Worm (Caenorhabditis elegans) whole organism, L1 larva: ENCODE results near the gene mec-3.

Experiments used
- C34B4.2 ChIP-seq: sonication (generic microtip); optimal IDR thresholded peaks from 2 replicates; lab custom pipeline; 2017; ENCODE audit warnings: mild to moderate bottlenecking, missing genetic modification characterization, missing compliant biosample characterization
- aha-1 ChIP-seq: fragments of 150-350 bp; optimal IDR thresholded peaks from 2 replicates; lab custom pipeline; 2014; ENCODE audit warnings: missing biosample characterization, missing genetic modification characterization
- aly-2 ChIP-seq: fragments of 150-350 bp; optimal IDR thresholded peaks from 2 replicates; lab custom pipeline; 2014; ENCODE audit warnings: missing biosample characterization, missing genetic modification characterization
- ceh-88 ChIP-seq: fragments of 200-800 bp; sonication (Bioruptor generic); IDR thresholded peaks from 2 replicates; pipeline ENCODE4 v1.3.6; 2022; ENCODE audit warnings: missing genetic modification characterization, missing compliant biosample characterization
- ceh-90 ChIP-seq: sonication (generic microtip); optimal IDR thresholded peaks from 2 replicates; lab custom pipeline; 2016; ENCODE audit warnings: missing genetic modification characterization, missing compliant biosample characterization
- dpl-1 ChIP-seq, 3 experiments: fragments of 150-350 bp in 2 of 3; sonication (generic microtip) in 1 of 3; optimal IDR thresholded peaks; 2 replicates each; lab custom pipeline; 2014 to 2017; ENCODE audit warnings: missing biosample characterization in 3 of 3, missing genetic modification characterization in 3 of 3, missing genetic modification reagents in 3 of 3
- efl-1 ChIP-seq, 4 experiments: fragments of 150-350 bp; optimal IDR thresholded peaks in 3 of 4; peaks in 1 of 4; 1 replicate in 1 of 4; 2 replicates in 3 of 4; lab custom pipeline; 2014; ENCODE audit warnings: missing biosample characterization in 2 of 4, missing genetic modification characterization in 2 of 4, missing genetic modification reagents in 2 of 4
- egl-13 ChIP-seq: sonication (generic microtip); optimal IDR thresholded peaks from 2 replicates; lab custom pipeline; 2016; ENCODE audit warnings: missing genotype, missing genetic modification reagents, missing genetic modification characterization, missing compliant biosample characterization
- egl-27 ChIP-seq, 2 experiments: fragments of 150-350 bp in 1 of 2; sonication (generic microtip); optimal IDR thresholded peaks; 3 replicates each; lab custom pipeline; 2017 to 2018; ENCODE audit warnings: missing biosample characterization in 2 of 2, missing genetic modification characterization in 2 of 2, missing genetic modification reagents in 2 of 2
- elt-3 ChIP-seq, 6 experiments: fragments of 150-350 bp in 1 of 6; sonication (generic microtip); optimal IDR thresholded peaks; 2 replicates each; lab custom pipeline; 2017 to 2018; ENCODE audit warnings: missing biosample characterization in 6 of 6, missing genetic modification characterization in 6 of 6, inconsistent platforms in 1 of 6
- fkh-10 ChIP-seq: sonication (generic microtip); optimal IDR thresholded peaks from 2 replicates; lab custom pipeline; 2017; ENCODE audit warnings: missing biosample characterization, missing genetic modification reagents, missing genetic modification characterization
- fkh-8 ChIP-seq: sonication (generic microtip); optimal IDR thresholded peaks from 2 replicates; lab custom pipeline; 2016; ENCODE audit warnings: mild to moderate bottlenecking, missing genetic modification characterization, missing compliant biosample characterization
- fos-1 ChIP-seq: fragments of 150-350 bp; optimal IDR thresholded peaks from 2 replicates; lab custom pipeline; 2014; ENCODE audit warnings: missing biosample characterization, missing genetic modification characterization
- hlh-17 ChIP-seq: fragments of 200-800 bp; sonication (Bioruptor generic); optimal IDR thresholded peaks from 2 replicates; lab custom pipeline; 2018; ENCODE audit warnings: missing genetic modification characterization, mild to moderate bottlenecking, missing compliant biosample characterization, moderate library complexity, borderline replicate concordance
- lin-14 ChIP-seq: fragments of 200-800 bp; sonication (Bioruptor generic); optimal IDR thresholded peaks from 2 replicates; lab custom pipeline; 2018; ENCODE audit warnings: mild to moderate bottlenecking, missing genetic modification characterization, moderate library complexity, missing compliant biosample characterization
- lin-15B ChIP-seq: fragments of 150-350 bp; sonication (generic microtip); optimal IDR thresholded peaks from 3 replicates; lab custom pipeline; 2014; ENCODE audit warnings: missing biosample characterization, missing genetic modification characterization
- lin-35 ChIP-seq, 2 experiments: fragments of 150-350 bp; optimal IDR thresholded peaks; 2 replicates each; lab custom pipeline; 2014; ENCODE audit warnings: missing biosample characterization in 2 of 2, missing genetic modification characterization in 2 of 2, missing genetic modification reagents in 2 of 2
- lin-39 ChIP-seq: fragments of 150-350 bp; optimal IDR thresholded peaks from 2 replicates; lab custom pipeline; 2014; ENCODE audit warnings: missing biosample characterization, missing genetic modification reagents, missing genetic modification characterization
- lir-3 ChIP-seq: sonication (generic microtip); optimal IDR thresholded peaks from 2 replicates; lab custom pipeline; 2016; ENCODE audit warnings: mild to moderate bottlenecking, missing genetic modification characterization, moderate library complexity, missing compliant biosample characterization; ENCODE audit not compliant: poor library complexity
- lsy-2 ChIP-seq, 2 experiments: fragments of 150-350 bp; optimal IDR thresholded peaks; 2 replicates each; lab custom pipeline; 2014; ENCODE audit warnings: missing biosample characterization in 2 of 2, missing genetic modification characterization in 2 of 2
- mdl-1 ChIP-seq, 2 experiments: fragments of 150-350 bp; optimal IDR thresholded peaks; 2 replicates each; lab custom pipeline; 2014 to 2017; ENCODE audit warnings: missing biosample characterization in 2 of 2, missing genetic modification characterization in 2 of 2, inconsistent platforms in 1 of 2
- mef-2 ChIP-seq: fragments of 150-350 bp; optimal IDR thresholded peaks from 2 replicates; lab custom pipeline; 2014; ENCODE audit warnings: missing biosample characterization, missing genetic modification characterization
- mep-1 ChIP-seq: fragments of 150-350 bp; optimal IDR thresholded peaks from 2 replicates; lab custom pipeline; 2014; ENCODE audit warnings: missing biosample characterization, missing genetic modification characterization
- nhr-20 ChIP-seq: sonication (generic microtip); optimal IDR thresholded peaks from 2 replicates; lab custom pipeline; 2016; ENCODE audit warnings: mild to moderate bottlenecking, missing genetic modification characterization, missing compliant biosample characterization
- nhr-28 ChIP-seq: fragments of 150-350 bp; optimal IDR thresholded peaks from 2 replicates; lab custom pipeline; 2014; ENCODE audit warnings: missing biosample characterization, missing genetic modification characterization
- nhr-71 ChIP-seq: sonication (generic microtip); optimal IDR thresholded peaks from 2 replicates; lab custom pipeline; 2016; ENCODE audit warnings: mild to moderate bottlenecking, missing genetic modification characterization, moderate library complexity, missing compliant biosample characterization
- nhr-77 ChIP-seq: fragments of 150-350 bp; optimal IDR thresholded peaks from 2 replicates; lab custom pipeline; 2014; ENCODE audit warnings: missing biosample characterization, missing genetic modification characterization
- nhr-85 ChIP-seq: sonication (generic microtip); peaks from one replicate; lab custom pipeline; 2016; ENCODE audit warnings: missing genetic modification characterization, inconsistent platforms, missing compliant biosample characterization
- pax-3 ChIP-seq: fragments of 200-800 bp; sonication (Bioruptor generic); optimal IDR thresholded peaks from 2 replicates; lab custom pipeline; 2018; ENCODE audit warnings: mild to moderate bottlenecking, missing genetic modification characterization, moderate library complexity, missing compliant biosample characterization
- rnt-1 ChIP-seq: sonication (generic microtip); optimal IDR thresholded peaks from 2 replicates; lab custom pipeline; 2016; ENCODE audit warnings: mild to moderate bottlenecking, missing genetic modification characterization, moderate library complexity, missing compliant biosample characterization
- skn-1 ChIP-seq: fragments of 150-350 bp; optimal IDR thresholded peaks from 2 replicates; lab custom pipeline; 2014; ENCODE audit warnings: missing biosample characterization, missing genetic modification characterization
- snu-23 ChIP-seq: sonication (generic microtip); optimal IDR thresholded peaks from 2 replicates; lab custom pipeline; 2016; ENCODE audit warnings: missing genetic modification characterization, missing compliant biosample characterization
- sup-37 ChIP-seq: fragments of 200-800 bp; sonication (Bioruptor generic); optimal IDR thresholded peaks from 2 replicates; lab custom pipeline; 2018; ENCODE audit warnings: mild to moderate bottlenecking, missing genetic modification characterization, missing compliant biosample characterization
- tlp-1 ChIP-seq: fragments of 150-350 bp; optimal IDR thresholded peaks from 2 replicates; lab custom pipeline; 2014; ENCODE audit warnings: missing biosample characterization, missing genetic modification characterization
- unc-86 ChIP-seq: sonication (generic microtip); optimal IDR thresholded peaks from 2 replicates; lab custom pipeline; 2016; ENCODE audit warnings: missing genetic modification characterization, missing compliant biosample characterization
- unc-98 ChIP-seq: fragments of 200-800 bp; sonication (Bioruptor generic); IDR thresholded peaks from 2 replicates; pipeline ENCODE4 v1.3.6; 2022; ENCODE audit warnings: missing genetic modification characterization, missing compliant biosample characterization
- zag-1 ChIP-seq: fragments of 150-350 bp; optimal IDR thresholded peaks from 2 replicates; lab custom pipeline; 2014; ENCODE audit warnings: missing biosample characterization, missing genetic modification characterization
- zip-4 ChIP-seq: fragments of 200-800 bp; sonication (Bioruptor generic); optimal IDR thresholded peaks from 2 replicates; lab custom pipeline; 2018; ENCODE audit warnings: mild to moderate bottlenecking, missing genetic modification characterization, moderate library complexity, missing compliant biosample characterization
- ztf-4 ChIP-seq: fragments of 150-350 bp; optimal IDR thresholded peaks from 2 replicates; lab custom pipeline; 2014; ENCODE audit warnings: missing biosample characterization, missing genetic modification characterization

mec-3 gene

ce11 chrIV:10425129-10425528 is 36.5 kb downstream of the mec-3 start (continued):
- TF ChIP-seq zag-1, result no peak
- TF ChIP-seq nhr-28 (tag; lab: Kevin White, UChicago), result no peak
- TF ChIP-seq egl-13 (tag; lab: Kevin White, UChicago), result no peak
- no peak for TF ChIP-seq aha-1 (tag; lab: Kevin White, UChicago)
- TF ChIP-seq mdl-1 (tag; optimal IDR thresholded peaks at IDR 0.05; lab: Kevin White, UChicago), result no peak
- TF ChIP-seq C34B4.2 (tag; lab: Kevin White, UChicago), result no peak
- TF ChIP-seq skn-1, result peak; percentile 5
- peak; percentile 34 for TF ChIP-seq mep-1 (tag; lab: Kevin White, UChicago)
- TF ChIP-seq unc-98 (GFP tag; lab: Robert Waterston, UW), result no peak
- TF ChIP-seq zip-4 (GFP tag; lab: Kevin White, UChicago), result no peak
- TF ChIP-seq lin-39 (tag; lab: Kevin White, UChicago), result no peak
- TF ChIP-seq, all 84 proteins: peak for 17

DNA sequence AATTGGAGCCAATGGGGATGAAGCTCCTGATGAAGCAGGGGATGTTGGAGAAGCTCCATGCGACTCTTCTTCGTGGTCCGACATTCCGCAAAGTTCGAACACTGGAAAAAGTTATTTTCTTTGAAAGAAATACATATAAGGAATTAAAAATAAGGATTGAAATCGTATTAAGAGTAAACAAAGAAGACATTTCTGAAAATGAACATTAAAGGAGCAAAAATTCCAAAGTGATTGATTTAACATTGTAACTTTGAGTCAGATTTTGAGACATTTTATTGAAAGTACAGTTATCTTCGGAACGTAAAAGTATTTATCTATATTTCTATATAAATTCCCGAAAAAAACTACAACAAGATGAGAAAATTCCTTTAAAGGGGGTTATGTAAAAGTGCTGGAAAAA is 37.1 kb downstream of the mec-3 start, which contains the start of gene F13B12.1:
Gene F13B12.1 (minus strand): TSS at position 101 of the 400 bp plus-strand sequence.
- TF ChIP-seq snu-23 (GFP tag; lab: Kevin White, UChicago), result no peak
- no peak for TF ChIP-seq unc-86
- TF ChIP-seq sup-37 (GFP tag; lab: Kevin White, UChicago), result no peak
- no peak for TF ChIP-seq mdl-1 (tag; optimal IDR thresholded peaks at IDR 0.05; lab: Kevin White, UChicago)
- TF ChIP-seq mef-2, result no peak
- TF ChIP-seq nhr-20 (tag; lab: Kevin White, UChicago), result no peak
- TF ChIP-seq tlp-1 (tag; lab: Kevin White, UChicago), result no peak
- no peak for TF ChIP-seq lin-15B (tag; lab: Kevin White, UChicago)
- TF ChIP-seq efl-1 (optimal IDR thresholded peaks at IDR 0.05; lab: Kevin White, UChicago), result no peak
- TF ChIP-seq efl-1 (GFP tag; optimal IDR thresholded peaks at IDR 0.05 in 1 of 2; lab: Kevin White, UChicago), result no peak

ce11 chrIV:10422230-10422629 is 39.4 kb downstream of the mec-3 start:
- TF ChIP-seq fos-1 (no peak), rnt-1 (tag; lab: Kevin White, UChicago) (peak; percentile 39), dpl-1 (GFP tag; optimal IDR thresholded peaks at IDR 0.05; lab: Kevin White, UChicago) (no peak), hlh-17 (GFP tag; lab: Kevin White, UChicago) (no peak), lir-3 (tag; lab: Kevin White, UChicago) (no peak), ceh-90 (tag; lab: Kevin White, UChicago) (no peak), skn-1 (no peak), ztf-4 (tag; lab: Kevin White, UChicago) (no peak), sup-37 (GFP tag; lab: Kevin White, UChicago) (no peak), mep-1 (tag; lab: Kevin White, UChicago) (no peak), egl-27 (tag; optimal IDR thresholded peaks at IDR 0.05; lab: Kevin White, UChicago) (no peak), ceh-88 (GFP tag; lab: Robert Waterston, UW) (no peak), fkh-10 (GFP tag; lab: Kevin White, UChicago) (no peak), pax-3 (tag; lab: Kevin White, UChicago) (no peak), fkh-8 (tag; lab: Kevin White, UChicago) (no peak), lsy-2 (tag; optimal IDR thresholded peaks at IDR 0.05; lab: Kevin White, UChicago) (no peak), unc-86 (no peak), mdl-1 (tag; optimal IDR thresholded peaks at IDR 0.05; lab: Kevin White, UChicago) (no peak), nhr-85 (no peak), unc-98 (GFP tag; lab: Robert Waterston, UW) (no peak), elt-3 (tag; optimal IDR thresholded peaks at IDR 0.05; lab: Kevin White, UChicago) (no peak), lin-35 (GFP tag; optimal IDR thresholded peaks at IDR 0.05; lab: Kevin White, UChicago) (no peak), aly-2 (tag; lab: Kevin White, UChicago) (no peak), nhr-77 (no peak), lin-14 (GFP tag; lab: Kevin White, UChicago) (peak; percentile 58), nhr-71 (tag; lab: Kevin White, UChicago) (peak; percentile 3), zag-1 (no peak)
